Fruit fly (Drosophila melanogaster) whole organism: Measurements from ENCODE around the gene Ndc1.

ENCODE experiments used
- CG8478 ChIP-seq: fragments of >200 bp; optimal IDR thresholded peaks from 2 replicates; lab custom pipeline; 2018; ENCODE audit warnings: inconsistent platforms
- Dll ChIP-seq: fragments of >200 bp; optimal IDR thresholded peaks from 2 replicates; lab custom pipeline; 2017
- pan ChIP-seq: fragments of >200 bp; optimal IDR thresholded peaks from 2 replicates; lab custom pipeline; 2017
- usp ChIP-seq: fragments of >200 bp; optimal IDR thresholded peaks from 2 replicates; lab custom pipeline; 2017; ENCODE audit warnings: missing biosample characterization, missing genetic modification characterization, mixed read lengths

DNA sequence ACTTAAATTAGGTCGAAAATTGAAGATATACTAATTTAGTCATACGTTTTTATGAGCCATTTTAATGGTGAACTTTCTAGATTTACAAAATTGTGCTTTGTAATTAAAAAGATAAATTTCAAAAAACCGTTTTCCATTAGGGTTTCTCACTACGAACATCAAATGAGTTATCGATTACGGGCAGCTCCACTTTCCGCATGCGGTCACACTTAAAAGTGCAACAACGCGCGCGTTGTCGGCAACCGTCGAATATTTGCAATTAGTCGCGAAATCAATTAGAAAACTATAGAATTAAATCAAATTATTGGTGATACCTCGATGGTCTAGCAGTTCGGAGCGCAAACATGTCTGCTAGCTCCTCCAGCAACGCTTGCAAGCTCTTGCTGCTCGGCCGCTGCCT, at the start of gene Ndc1:
- TF ChIP-seq CG8478 (lab: Kevin White, UChicago): no peak
- TF ChIP-seq usp (GFP tag; lab: Kevin White, UChicago): no peak
- TF ChIP-seq pan (lab: Kevin White, UChicago): no peak
- TF ChIP-seq Dll (lab: Kevin White, UChicago): no peak
